Worm (Caenorhabditis elegans): ENCODE results near the gene T04F8.2.

Gene T04F8.2

ce11 chrX:11665522-11666017 is 9.2 kb upstream of the T04F8.2 start:
- TF ChIP-seq dao-5 (tag; optimal IDR thresholded peaks at IDR 0.05) (no peak), W03F9.2 (tag; optimal IDR thresholded peaks at IDR 0.05) (no peak), him-1 (tag; optimal IDR thresholded peaks at IDR 0.05) (no peak)

- no peak for TF ChIP-seq dao-5 (tag; optimal IDR thresholded peaks at IDR 0.05)
- no peak for TF ChIP-seq W03F9.2 (tag; optimal IDR thresholded peaks at IDR 0.05)
- no peak for TF ChIP-seq him-1 (tag; optimal IDR thresholded peaks at IDR 0.05)
Measured at ce11 chrX:11664184-11664583, 7.8 kb upstream of the T04F8.2 start.

- TF ChIP-seq him-1 (tag; optimal IDR thresholded peaks at IDR 0.05) = no peak
- no peak for TF ChIP-seq dao-5 (tag; optimal IDR thresholded peaks at IDR 0.05)
- TF ChIP-seq W03F9.2 (tag; optimal IDR thresholded peaks at IDR 0.05) = no peak
Measured at ce11 chrX:11662557-11662956, 6.2 kb upstream of the T04F8.2 start.

- TF ChIP-seq him-1 (tag; optimal IDR thresholded peaks at IDR 0.05) (no peak), dao-5 (tag; optimal IDR thresholded peaks at IDR 0.05) (no peak), W03F9.2 (tag; optimal IDR thresholded peaks at IDR 0.05) (no peak)
Measured at ce11 chrX:11662069-11662468, 5.7 kb upstream of the T04F8.2 start.

ce11 chrX:11661625-11662024 is 5.3 kb upstream of the T04F8.2 start, which contains the start of gene sfxn-1.5:
Gene sfxn-1.5 (minus strand): TSS chrX:11661660.
- TF ChIP-seq dao-5 (tag; optimal IDR thresholded peaks at IDR 0.05) (no peak), W03F9.2 (tag; optimal IDR thresholded peaks at IDR 0.05) (no peak), him-1 (tag; optimal IDR thresholded peaks at IDR 0.05) (no peak)

ce11 chrX:11658331-11658730 is 2.0 kb upstream of the T04F8.2 start, which contains the start of gene T04F8.3:
Gene T04F8.3 (plus strand): TSS chrX:11658631.
- TF ChIP-seq W03F9.2 (tag; optimal IDR thresholded peaks at IDR 0.05) = no peak
- no peak for TF ChIP-seq him-1 (tag; optimal IDR thresholded peaks at IDR 0.05)
- no peak for TF ChIP-seq dao-5 (tag; optimal IDR thresholded peaks at IDR 0.05)

- TF ChIP-seq him-1 (tag; optimal IDR thresholded peaks at IDR 0.05) = no peak
- TF ChIP-seq dao-5 (tag; optimal IDR thresholded peaks at IDR 0.05) = no peak
- no peak for TF ChIP-seq W03F9.2 (tag; optimal IDR thresholded peaks at IDR 0.05)
Measured at ce11 chrX:11650751-11651150, 5.6 kb downstream of the T04F8.2 start, which contains the start of gene cutl-11. Gene cutl-11 (minus strand): TSS chrX:11650851.

ce11 chrX:11647165-11647564 is 9.2 kb downstream of the T04F8.2 start, which contains the start of gene T04F8.8:
Gene T04F8.8 (plus strand): TSS chrX:11647465.
- TF ChIP-seq dao-5 (tag; optimal IDR thresholded peaks at IDR 0.05) (no peak), W03F9.2 (tag; optimal IDR thresholded peaks at IDR 0.05) (no peak), him-1 (tag; optimal IDR thresholded peaks at IDR 0.05) (no peak)

- TF ChIP-seq dao-5 (tag; optimal IDR thresholded peaks at IDR 0.05) = no peak
- TF ChIP-seq W03F9.2 (tag; optimal IDR thresholded peaks at IDR 0.05) = no peak
- no peak for TF ChIP-seq him-1 (tag; optimal IDR thresholded peaks at IDR 0.05)
Measured at ce11 chrX:11645517-11645916, 10.9 kb downstream of the T04F8.2 start.

- TF ChIP-seq him-1 (tag; optimal IDR thresholded peaks at IDR 0.05) = peak; percentile 81
Measured at ce11 chrX:11643767-11644235, 12.6 kb downstream of the T04F8.2 start, which contains the start of gene sto-4. Gene sto-4 (plus strand): TSS chrX:11644126.

- no peak for TF ChIP-seq him-1 (tag; optimal IDR thresholded peaks at IDR 0.05)
- TF ChIP-seq W03F9.2 (tag; optimal IDR thresholded peaks at IDR 0.05) = no peak
- TF ChIP-seq dao-5 (tag; optimal IDR thresholded peaks at IDR 0.05) = no peak
Measured at ce11 chrX:11641562-11641961, 14.8 kb downstream of the T04F8.2 start.

ce11 chrX:11640463-11640995 is 15.8 kb downstream of the T04F8.2 start:
- no peak for TF ChIP-seq W03F9.2 (tag; optimal IDR thresholded peaks at IDR 0.05)

ce11 chrX:11638987-11639386 is 17.4 kb downstream of the T04F8.2 start:
- TF ChIP-seq dao-5 (tag; optimal IDR thresholded peaks at IDR 0.05) (no peak), him-1 (tag; optimal IDR thresholded peaks at IDR 0.05) (no peak)

- TF ChIP-seq dao-5 (tag; optimal IDR thresholded peaks at IDR 0.05) (no peak), him-1 (tag; optimal IDR thresholded peaks at IDR 0.05) (no peak), W03F9.2 (tag; optimal IDR thresholded peaks at IDR 0.05) (no peak)
Measured at ce11 chrX:11637721-11638120, 18.6 kb downstream of the T04F8.2 start.

ce11 chrX:11633278-11633677 is 23.1 kb downstream of the T04F8.2 start:
- no peak for TF ChIP-seq W03F9.2 (tag; optimal IDR thresholded peaks at IDR 0.05)
- no peak for TF ChIP-seq him-1 (tag; optimal IDR thresholded peaks at IDR 0.05)
- TF ChIP-seq dao-5 (tag; optimal IDR thresholded peaks at IDR 0.05) = no peak

Measured in whole organism, L4/young adult.